Fruit fly (Drosophila melanogaster) whole organism, adult: ENCODE results near the gene Ids.

Experiments used
- CG12768 ChIP-seq: fragments of 200-800 bp; sonication (Bioruptor generic); optimal IDR thresholded peaks from 2 replicates; lab custom pipeline; 2017; ENCODE audit warnings: missing biosample characterization, missing genetic modification characterization, mild to moderate bottlenecking, moderate library complexity, missing genetic modification reagents
- CG33017 ChIP-seq: fragments of 200-800 bp; sonication (Bioruptor generic); optimal IDR thresholded peaks from 2 replicates; lab custom pipeline; 2018; ENCODE audit warnings: missing biosample characterization, mild to moderate bottlenecking, missing genetic modification characterization, moderate library complexity
- CG5204 ChIP-seq: fragments of 200-800 bp; sonication (Bioruptor generic); optimal IDR thresholded peaks from 2 replicates; lab custom pipeline; 2016; ENCODE audit warnings: missing biosample characterization, missing genetic modification characterization
- CG7101 ChIP-seq: fragments of 200-800 bp; sonication (Bioruptor generic); optimal IDR thresholded peaks from 2 replicates; lab custom pipeline; 2018; ENCODE audit warnings: missing biosample characterization, mild to moderate bottlenecking, missing genetic modification characterization, moderate library complexity
- Crg-1 ChIP-seq: fragments of 200-800 bp; sonication (Bioruptor generic); optimal IDR thresholded peaks from 2 replicates; lab custom pipeline; 2016; ENCODE audit warnings: missing biosample characterization, missing genetic modification characterization
- tj ChIP-seq: fragments of 200-800 bp; sonication (Bioruptor generic); optimal IDR thresholded peaks from 3 replicates; lab custom pipeline; 2017; ENCODE audit warnings: missing biosample characterization, mild to moderate bottlenecking, missing genetic modification characterization, moderate library complexity

DNA sequence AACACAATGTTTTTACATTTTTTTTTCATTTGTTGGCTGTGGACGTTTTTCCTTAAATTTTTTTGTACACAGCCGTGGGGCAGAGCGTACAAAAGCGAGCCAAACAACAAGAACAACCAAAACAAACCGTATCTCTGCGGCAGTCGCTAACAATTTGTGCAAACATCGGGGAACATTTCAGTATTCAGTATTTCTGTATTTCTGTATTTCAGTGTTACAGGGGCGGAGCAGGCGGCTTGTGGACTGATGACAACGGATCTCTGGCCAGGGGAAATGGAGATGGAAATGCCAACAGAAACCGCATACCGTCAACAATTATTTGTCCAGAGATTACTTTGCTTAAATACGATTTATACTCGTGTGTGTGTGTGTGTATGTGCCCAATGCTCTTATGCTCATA is 12.5 kb downstream of the Ids start:
- no peak for TF ChIP-seq tj (GFP tag; lab: Kevin White, UChicago)
- no peak for TF ChIP-seq CG12768 (GFP tag; lab: Kevin White, UChicago)
- TF ChIP-seq CG7101 (tag; lab: Kevin White, UChicago), result no peak
- no peak for TF ChIP-seq CG5204 (GFP tag; lab: Kevin White, UChicago)
- TF ChIP-seq Crg-1 (GFP tag; lab: Kevin White, UChicago), result no peak
- no peak for TF ChIP-seq CG33017
